Fruit fly (Drosophila melanogaster) Kc167 (cell line): ENCODE measurements around the gene CG11714.

Source experiments
- Myc ChIP-seq: fragments of >200 bp; optimal IDR thresholded peaks from 2 replicates; lab custom pipeline; 2017; ENCODE audit warnings: missing external identifiers
- Sin3A ChIP-seq: fragments of >200 bp; optimal IDR thresholded peaks from 2 replicates; lab custom pipeline; 2018; ENCODE audit warnings: missing external identifiers
- h ChIP-seq: fragments of >200 bp; optimal IDR thresholded peaks from 3 replicates; lab custom pipeline; 2018; ENCODE audit warnings: missing external identifiers
- insv ChIP-seq: fragments of >200 bp; optimal IDR thresholded peaks from 3 replicates; lab custom pipeline; 2018; ENCODE audit warnings: missing external identifiers
- psq ChIP-seq: fragments of >200 bp; optimal IDR thresholded peaks from 2 replicates; lab custom pipeline; 2017; ENCODE audit warnings: missing external identifiers
- ttk ChIP-seq: sonication (Bioruptor generic); optimal IDR thresholded peaks from 2 replicates; lab custom pipeline; 2017; ENCODE audit warnings: missing external identifiers

Gene CG11714

DNA sequence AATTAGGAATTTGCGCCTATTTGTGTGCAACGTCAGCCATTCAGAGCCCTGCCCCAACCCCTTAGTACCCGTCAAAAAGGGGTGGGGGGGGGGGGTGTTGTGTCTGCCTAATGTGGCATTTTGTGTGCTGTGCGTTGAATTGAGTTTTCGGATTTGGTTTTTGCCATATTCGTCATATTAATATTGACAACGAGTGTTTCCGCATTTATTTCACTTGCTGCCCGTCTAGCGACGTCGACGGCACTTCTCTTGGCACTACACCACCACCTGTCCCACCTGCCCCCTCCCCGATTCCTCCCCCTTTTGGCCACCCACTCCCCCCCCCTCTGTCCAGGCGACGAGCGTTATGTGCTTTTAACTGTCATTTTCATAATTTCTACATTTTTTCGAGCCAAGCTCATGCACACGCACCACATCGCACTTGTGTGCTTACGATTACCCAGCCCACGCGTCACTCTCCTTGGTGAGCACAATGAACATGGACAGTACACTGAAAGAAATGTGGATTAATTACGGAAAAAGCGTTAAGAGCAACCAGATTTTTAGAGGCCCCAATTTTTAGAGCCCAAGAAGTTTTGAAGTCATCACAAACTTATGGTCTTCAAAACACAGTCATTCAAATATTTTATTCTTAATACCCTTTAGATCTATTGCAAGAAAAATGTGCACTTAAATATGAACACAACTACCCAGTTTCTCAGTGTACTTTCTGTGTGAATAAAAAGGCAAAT, 7.0 kb downstream of the CG11714 start:
- TF ChIP-seq psq (lab: Kevin White, UChicago): no peak
- no peak for TF ChIP-seq ttk (lab: Kevin White, UChicago)

DNA sequence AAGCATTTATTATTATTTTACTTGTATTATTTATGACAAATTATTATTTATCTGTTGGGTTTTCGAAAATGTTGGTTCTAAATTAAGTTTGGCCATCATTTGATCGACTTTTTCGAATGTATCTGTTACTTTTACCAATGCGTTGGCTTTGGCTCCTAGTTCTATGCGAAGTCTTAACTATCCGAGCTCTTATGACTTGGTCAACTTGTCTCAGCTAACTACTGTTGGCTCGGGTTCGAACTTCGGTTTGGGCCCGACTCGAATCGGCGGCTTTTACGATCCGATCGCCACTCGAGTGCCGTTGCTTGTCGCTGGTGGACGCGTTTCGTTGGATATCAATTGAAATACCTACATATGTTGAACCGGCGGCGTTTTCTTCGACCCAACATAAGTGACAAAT, 9.1 kb downstream of the CG11714 start, which contains the start of gene CG7512:
Gene CG7512, plus strand, starts transcription at position 301 of the 400 bp plus-strand sequence.
- TF ChIP-seq Sin3A (no peak), h (no peak), insv (lab: Kevin White, UChicago) (no peak), Myc (lab: Kevin White, UChicago) (no peak), psq (lab: Kevin White, UChicago) (no peak), ttk (lab: Kevin White, UChicago) (no peak)

DNA sequence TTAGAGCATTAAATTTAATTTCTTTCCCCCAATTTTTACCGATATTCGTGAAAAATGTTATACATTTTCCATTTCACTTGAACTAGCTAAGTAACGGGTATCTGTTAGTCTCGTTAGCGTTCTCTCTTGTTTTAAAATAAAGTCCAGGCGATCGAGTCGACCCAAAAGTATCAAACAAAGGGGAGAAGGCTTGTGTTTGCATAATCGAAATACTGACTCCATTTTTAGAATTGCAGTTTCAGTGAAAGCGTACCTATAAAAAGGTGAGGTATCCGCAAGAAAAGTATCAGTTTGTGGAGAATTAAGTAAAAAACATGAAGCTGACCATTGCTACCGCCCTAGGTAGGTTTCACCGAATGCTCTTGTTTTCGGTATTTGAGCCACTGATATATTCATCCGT, 10.6 kb downstream of the CG11714 start, which contains the start of gene Sgs3:
Gene Sgs3, plus strand, starts transcription at position 301 of the 400 bp plus-strand sequence.
- TF ChIP-seq insv (lab: Kevin White, UChicago) (no peak), ttk (lab: Kevin White, UChicago) (no peak)

DNA sequence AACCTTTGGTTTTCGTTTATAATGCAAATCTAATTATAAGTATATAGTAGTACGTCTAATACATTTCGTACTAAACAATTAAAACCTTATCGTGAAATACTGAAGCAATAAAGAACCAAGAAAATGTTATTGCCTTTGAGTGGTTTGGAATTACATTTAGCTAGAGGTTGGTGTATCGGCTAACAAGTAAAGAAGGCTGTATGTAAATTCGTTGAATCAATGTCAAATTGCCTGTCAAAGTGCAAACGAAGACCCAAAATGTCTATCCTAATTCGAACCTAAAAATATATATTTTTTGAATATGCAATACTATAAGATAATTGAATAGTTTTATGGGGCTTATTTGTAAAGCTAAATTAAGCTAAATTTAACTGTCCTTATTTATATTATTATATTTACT, 11.3 kb downstream of the CG11714 start:
- TF ChIP-seq insv (lab: Kevin White, UChicago) (no peak), Sin3A (no peak), ttk (lab: Kevin White, UChicago) (no peak), Myc (lab: Kevin White, UChicago) (no peak), h (no peak), psq (lab: Kevin White, UChicago) (no peak)

DNA sequence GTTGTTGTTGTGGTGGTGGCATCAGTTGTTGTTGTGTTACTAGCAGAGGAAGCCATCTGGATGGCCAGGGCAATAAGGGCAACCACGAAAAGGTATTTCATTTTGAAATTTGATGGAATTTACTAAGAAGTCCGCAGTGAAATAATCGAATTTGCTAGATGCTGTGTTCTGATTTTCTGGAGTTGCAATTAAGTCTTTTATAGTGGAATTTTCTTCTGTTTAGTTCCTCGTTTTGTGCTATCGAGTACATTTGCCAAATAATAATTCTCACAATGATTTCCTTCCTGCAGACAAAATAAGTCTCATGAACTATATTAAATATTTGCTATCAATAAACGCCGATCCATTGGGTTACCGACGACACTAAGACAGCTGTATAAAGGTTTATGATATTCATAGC, 12.0 kb downstream of the CG11714 start, which contains the start of gene CG33272:
Gene CG33272, minus strand, starts transcription at position 101 of the 400 bp plus-strand sequence.
- TF ChIP-seq Myc (lab: Kevin White, UChicago) (no peak), insv (lab: Kevin White, UChicago) (no peak), Sin3A (no peak), h (no peak), ttk (lab: Kevin White, UChicago) (no peak), psq (lab: Kevin White, UChicago) (no peak)

DNA sequence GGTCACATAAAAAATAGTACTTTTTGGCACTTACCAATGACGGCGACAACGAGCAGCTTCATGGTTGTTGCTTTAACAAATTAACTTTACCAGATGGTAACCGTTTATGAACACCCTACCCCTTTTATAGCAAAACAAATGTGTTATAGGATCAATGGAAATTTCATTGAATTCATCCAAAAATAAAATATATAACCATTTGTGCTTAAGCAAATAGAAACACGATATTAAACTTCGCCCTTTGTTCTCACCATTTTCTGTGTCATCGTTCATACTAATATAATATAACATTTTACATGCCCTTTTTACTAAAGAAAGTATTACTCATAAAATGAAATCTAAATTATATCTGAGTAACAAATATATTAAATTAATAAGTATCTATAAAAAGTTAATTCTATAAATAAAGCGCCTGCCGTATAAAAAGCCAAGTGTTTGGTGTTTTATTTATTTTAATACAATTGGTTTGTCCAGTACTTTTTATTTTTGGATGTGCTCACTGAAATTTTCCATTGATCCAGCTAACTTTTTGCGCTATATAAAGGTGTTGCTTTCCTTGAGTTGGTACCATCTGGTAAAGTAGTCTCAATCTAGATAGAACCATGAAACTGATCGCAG, 13.1 kb downstream of the CG11714 start, which contains the start of the genes Sgs8 and Sgs7:
Gene Sgs8, minus strand, starts transcription at position 101 of the 618 bp plus-strand sequence.
Gene Sgs7, plus strand, starts transcription at position 568 of the 618 bp plus-strand sequence.
- no peak for TF ChIP-seq Myc (lab: Kevin White, UChicago)
- TF ChIP-seq psq (lab: Kevin White, UChicago): no peak
- no peak for TF ChIP-seq insv (lab: Kevin White, UChicago)
- no peak for TF ChIP-seq Sin3A
- TF ChIP-seq ttk (lab: Kevin White, UChicago): no peak
- TF ChIP-seq h: no peak

DNA sequence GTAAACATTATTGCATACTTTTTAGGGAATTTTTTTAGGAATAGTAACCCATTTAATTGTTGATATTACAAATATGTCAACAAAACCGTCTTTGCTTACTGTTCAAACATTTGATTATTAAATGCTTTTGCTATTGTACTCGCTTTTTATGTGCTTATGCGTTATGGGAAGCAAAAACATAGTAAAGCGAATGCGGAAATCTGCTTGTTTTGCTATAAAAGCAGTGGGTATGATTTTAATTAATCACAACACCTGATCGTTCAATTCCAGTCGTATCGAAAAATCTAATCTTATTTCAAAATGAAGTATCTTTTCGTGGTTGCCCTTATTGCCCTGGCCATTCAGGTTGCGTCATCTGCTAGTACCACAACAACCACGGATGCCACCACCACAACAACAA, 14.2 kb downstream of the CG11714 start, which contains the start of gene CG33500:
Gene CG33500, plus strand, starts transcription at position 301 of the 400 bp plus-strand sequence.
- TF ChIP-seq ttk (lab: Kevin White, UChicago): no peak

DNA sequence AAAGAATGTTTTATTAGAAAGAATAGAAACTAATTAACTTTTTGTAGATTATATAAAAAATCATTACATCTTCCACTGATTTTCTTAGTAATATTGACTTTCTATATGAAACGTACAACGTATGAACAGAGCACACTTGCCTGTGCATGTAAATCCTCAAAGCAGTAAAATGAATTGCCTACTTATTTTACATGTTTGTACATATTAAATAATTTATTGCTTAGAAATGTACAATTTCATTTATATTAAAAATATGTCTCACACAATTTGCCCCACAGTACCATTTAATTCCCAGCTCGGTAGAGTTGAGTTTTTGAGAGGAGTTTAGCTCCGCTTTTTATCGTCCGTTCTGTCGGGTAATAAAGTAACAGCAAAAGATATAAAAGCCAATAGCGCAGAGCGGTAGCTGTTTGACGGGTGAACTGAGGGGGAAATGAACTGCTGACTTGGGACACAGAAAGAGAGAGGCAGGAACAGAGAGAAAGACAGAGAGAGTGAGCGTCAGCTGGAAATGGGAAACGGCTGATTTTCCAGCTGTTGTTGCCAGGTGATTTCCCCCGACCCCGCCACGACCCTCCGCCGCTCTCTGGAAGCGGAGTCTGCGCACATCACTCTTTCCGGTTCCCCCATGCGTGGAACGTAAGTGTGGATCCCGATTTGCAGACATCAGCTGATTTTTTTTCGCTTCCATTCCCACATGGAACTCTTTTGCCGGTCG, 29.3 kb downstream of the CG11714 start:
- no peak for TF ChIP-seq h
- TF ChIP-seq insv (lab: Kevin White, UChicago): no peak
- no peak for TF ChIP-seq Sin3A
- no peak for TF ChIP-seq ttk (lab: Kevin White, UChicago)
- TF ChIP-seq psq (lab: Kevin White, UChicago): no peak
- TF ChIP-seq Myc (lab: Kevin White, UChicago): no peak

DNA sequence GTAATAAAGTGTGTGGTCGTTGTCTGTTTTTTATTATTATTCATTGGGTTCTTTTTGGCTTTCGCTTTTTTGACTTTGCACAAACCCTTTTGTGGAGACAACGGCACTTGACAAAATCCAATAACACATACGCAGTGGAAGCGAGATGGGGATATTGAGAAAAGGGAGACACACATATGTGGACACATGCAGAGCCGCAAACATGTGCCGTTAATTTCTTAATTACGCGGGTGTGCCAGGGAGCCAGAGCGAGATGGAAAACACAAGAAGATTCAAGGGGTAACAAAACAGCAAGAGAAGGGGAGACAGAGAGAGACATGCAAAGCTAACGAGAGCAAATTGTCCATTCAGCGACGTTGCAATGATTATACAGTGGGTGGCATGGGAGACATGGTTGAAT, 30.1 kb downstream of the CG11714 start:
- TF ChIP-seq insv (lab: Kevin White, UChicago) (no peak), psq (lab: Kevin White, UChicago) (no peak), ttk (lab: Kevin White, UChicago) (no peak), Sin3A (no peak), Myc (lab: Kevin White, UChicago) (no peak), h (no peak)

DNA sequence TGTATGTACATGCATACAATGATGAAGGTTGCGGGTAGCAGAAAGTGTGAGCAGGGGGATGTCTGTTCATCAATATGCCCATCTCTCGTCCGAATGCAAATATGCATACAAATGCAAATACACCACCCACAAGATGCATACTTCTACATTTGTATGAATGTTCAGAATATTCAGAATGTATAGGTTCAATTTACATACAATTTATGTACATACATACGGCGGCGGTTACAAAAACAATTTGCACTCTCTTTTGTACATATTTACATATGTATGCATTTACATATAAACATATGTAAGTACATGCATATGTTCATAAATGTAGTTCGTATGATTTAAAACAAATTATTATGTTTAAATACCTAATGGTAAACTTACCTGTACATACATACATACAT, 30.6 kb downstream of the CG11714 start:
- no peak for TF ChIP-seq Sin3A
- TF ChIP-seq Myc (lab: Kevin White, UChicago): no peak
- no peak for TF ChIP-seq h
- TF ChIP-seq insv (lab: Kevin White, UChicago): no peak
- no peak for TF ChIP-seq ttk (lab: Kevin White, UChicago)
- TF ChIP-seq psq (lab: Kevin White, UChicago): no peak

DNA sequence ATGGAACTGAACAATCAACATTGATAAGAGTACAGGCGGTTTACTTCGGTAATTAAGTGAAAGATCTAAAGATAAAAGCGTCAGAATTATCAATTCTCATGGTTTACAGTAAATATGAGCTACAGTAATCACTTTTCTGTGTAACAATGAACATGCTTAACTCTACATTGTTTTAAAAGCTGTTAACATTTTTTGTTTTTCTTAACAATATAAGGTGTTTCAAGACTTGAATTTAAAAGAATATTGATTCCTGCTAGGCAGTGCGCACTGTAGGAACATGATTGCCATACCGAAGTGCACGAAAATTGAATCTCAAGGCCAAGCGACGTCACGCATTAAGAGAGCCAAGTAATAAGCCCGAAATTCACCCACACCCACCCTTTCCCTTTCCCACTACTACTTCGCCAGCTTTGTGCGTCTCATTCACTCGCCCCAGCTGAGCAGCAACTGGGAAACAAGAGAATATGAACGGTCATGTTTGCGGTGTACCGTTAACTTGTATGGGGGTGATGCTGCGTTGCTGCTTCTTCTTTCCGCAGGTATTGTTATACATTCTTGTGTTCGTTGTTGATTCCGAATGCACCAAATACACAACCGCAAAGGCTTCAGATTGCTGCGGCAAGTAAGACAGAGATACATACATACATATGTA, 31.2 kb downstream of the CG11714 start:
- no peak for TF ChIP-seq h
- TF ChIP-seq psq (lab: Kevin White, UChicago): no peak
- TF ChIP-seq Sin3A: no peak
- TF ChIP-seq ttk (lab: Kevin White, UChicago): no peak
- no peak for TF ChIP-seq insv (lab: Kevin White, UChicago)
- no peak for TF ChIP-seq Myc (lab: Kevin White, UChicago)
